Fruit fly (Drosophila melanogaster): ENCODE results near the gene Spg7.

Spg7 gene

dm6 chrX:2646022-2646761 lies 51.8 kb downstream of the Spg7 start (continued):
- TF ChIP-seq NfI (GFP tag; optimal IDR thresholded peaks at IDR 0.05) (peak; percentile 97), CG2199 (GFP tag; IDR thresholded peaks at IDR 0.05) (peak; percentile 94; the same call in 2 of the 3 replicates), CG5245 (GFP tag; optimal IDR thresholded peaks at IDR 0.05) (peak; percentile 95), CG2712 (tag; optimal IDR thresholded peaks at IDR 0.05) (peak; percentile 97), CG13287 (GFP tag; IDR thresholded peaks at IDR 0.05; ENCODE audit: partially characterized antibody) (peak; percentile 39), ATbp (GFP tag; optimal IDR thresholded peaks at IDR 0.05) (peak; percentile 98), CG17568 (GFP tag; optimal IDR thresholded peaks at IDR 0.05) (peak; percentile 97), CG7271 (tag; optimal IDR thresholded peaks at IDR 0.05) (peak; percentile 68), CG15479 (GFP tag; optimal IDR thresholded peaks at IDR 0.05) (no peak), ap (GFP tag; IDR thresholded peaks at IDR 0.05) (peak; percentile 93), CTCF (GFP tag; optimal IDR thresholded peaks at IDR 0.05) (peak; percentile 87), Nf-YA (GFP tag; IDR thresholded peaks at IDR 0.05) (peak; percentile 85), Hr51 (GFP tag; optimal IDR thresholded peaks at IDR 0.05) (peak; percentile 96 to 98), CG15011 (GFP tag; optimal IDR thresholded peaks at IDR 0.05) (peak; percentile 94), CG4730 (GFP tag; IDR thresholded peaks at IDR 0.05) (peak; percentile 91), CG14667 (GFP tag; IDR thresholded peaks at IDR 0.05) (peak; percentile 89), CG4360 (GFP tag; IDR thresholded peaks at IDR 0.05) (peak; percentile 90), hkb (optimal IDR thresholded peaks at IDR 0.05) (no peak), hkb (GFP tag; IDR thresholded peaks at IDR 0.05) (peak; percentile 98), CG10979 (tag; optimal IDR thresholded peaks at IDR 0.05) (peak; percentile 94), CG12391 (tag; optimal IDR thresholded peaks at IDR 0.05) (peak; percentile 97), CG17385 (GFP tag; optimal IDR thresholded peaks at IDR 0.05) (peak; percentile 95), sqz (GFP tag; optimal IDR thresholded peaks at IDR 0.05) (peak; percentile 92), nerfin-1 (tag; optimal IDR thresholded peaks at IDR 0.05) (peak; percentile 90), CG4424 (GFP tag; optimal IDR thresholded peaks at IDR 0.05) (peak; percentile 95), cwo (GFP tag; optimal IDR thresholded peaks at IDR 0.05) (peak; percentile 97), hbn (GFP tag; IDR thresholded peaks at IDR 0.05; ENCODE audit: partially characterized antibody) (no peak), usp (GFP tag; optimal IDR thresholded peaks at IDR 0.05) (no peak), Mad (GFP tag; optimal IDR thresholded peaks at IDR 0.05) (peak; percentile 95), CoRest (tag; optimal IDR thresholded peaks at IDR 0.05) (peak; percentile 98), Ada2b (GFP tag; IDR thresholded peaks at IDR 0.05) (peak; percentile 95), disco-r (GFP tag; optimal IDR thresholded peaks at IDR 0.05) (peak; percentile 95), CG13424 (tag; optimal IDR thresholded peaks at IDR 0.05) (peak; percentile 96), Hmx (GFP tag; optimal IDR thresholded peaks at IDR 0.05) (peak; percentile 86), Bgb (GFP tag; IDR thresholded peaks at IDR 0.05; ENCODE audit: partially characterized antibody) (peak; percentile 82), prd (optimal IDR thresholded peaks at IDR 0.05) (no peak), prd (GFP tag; IDR thresholded peaks at IDR 0.05) (peak; percentile 97), CG9797 (GFP tag; optimal IDR thresholded peaks at IDR 0.05) (peak; percentile 32), pfk (GFP tag; optimal IDR thresholded peaks at IDR 0.05) (peak; percentile 98), Bdp1 (GFP tag; optimal IDR thresholded peaks at IDR 0.05) (peak; percentile 90), CG7357 (GFP tag; IDR thresholded peaks at IDR 0.05) (peak; percentile 90), D19A (tag; optimal IDR thresholded peaks at IDR 0.05) (peak; percentile 93), Med (GFP tag) (peak; percentile 99), Stat92E (GFP tag; optimal IDR thresholded peaks at IDR 0.05) (peak in 1 of 3 experiments; percentile 93), CG15073 (GFP tag; optimal IDR thresholded peaks at IDR 0.05) (peak; percentile 81), tgo (GFP tag; IDR thresholded peaks at IDR 0.05) (peak; percentile 96), sr (GFP tag; IDR thresholded peaks at IDR 0.05) (peak; percentile 75), CG11723 (GFP tag; optimal IDR thresholded peaks at IDR 0.05) (peak; percentile 96), ftz-f1 (GFP tag; optimal IDR thresholded peaks at IDR 0.05) (peak; percentile 87)

Measured in whole organism, embryonic.